Fruit fly (Drosophila melanogaster): ENCODE results near the gene ND-20L.

dm6 chr3R:29548751-29549150 lies 33.2 kb downstream of the ND-20L start:
- TF ChIP-seq bab1 (GFP tag; optimal IDR thresholded peaks at IDR 0.05) (no peak), Hr96 (GFP tag; optimal IDR thresholded peaks at IDR 0.05) (no peak), kay (GFP tag; ENCODE audit: borderline replicate concordance) (no peak), Crg-1 (GFP tag; optimal IDR thresholded peaks at IDR 0.05) (no peak), cnc (optimal IDR thresholded peaks at IDR 0.05) (no peak), CG12768 (GFP tag; optimal IDR thresholded peaks at IDR 0.05) (no peak), CG14711 (tag; optimal IDR thresholded peaks at IDR 0.05) (no peak), Mnt (GFP tag; optimal IDR thresholded peaks at IDR 0.05) (no peak), pad (GFP tag; optimal IDR thresholded peaks at IDR 0.05) (no peak), CG1620 (GFP tag; optimal IDR thresholded peaks at IDR 0.05) (no peak), tj (GFP tag; optimal IDR thresholded peaks at IDR 0.05) (no peak)

Data from whole organism, adult.